Worm (Caenorhabditis elegans) whole organism, L2 larva: ENCODE measurements around the gene Y54E2A.10.

Experiments used
- aly-2 ChIP-seq: fragments of 150-350 bp; optimal IDR thresholded peaks from 2 replicates; lab custom pipeline; 2014; ENCODE audit warnings: missing biosample characterization, missing genetic modification characterization
- lin-11 ChIP-seq: fragments of 150-350 bp; sonication (generic microtip); optimal IDR thresholded peaks from 2 replicates; lab custom pipeline; 2014; ENCODE audit warnings: missing biosample characterization, missing genetic modification characterization, inconsistent platforms, mixed read lengths
- nhr-12 ChIP-seq: fragments of 150-350 bp; optimal IDR thresholded peaks from 2 replicates; lab custom pipeline; 2014; ENCODE audit warnings: missing biosample characterization, missing genetic modification characterization
- sem-4 ChIP-seq: fragments of 150-350 bp; optimal IDR thresholded peaks from 2 replicates; lab custom pipeline; 2014; ENCODE audit warnings: missing biosample characterization, missing genetic modification reagents, missing genetic modification characterization

DNA sequence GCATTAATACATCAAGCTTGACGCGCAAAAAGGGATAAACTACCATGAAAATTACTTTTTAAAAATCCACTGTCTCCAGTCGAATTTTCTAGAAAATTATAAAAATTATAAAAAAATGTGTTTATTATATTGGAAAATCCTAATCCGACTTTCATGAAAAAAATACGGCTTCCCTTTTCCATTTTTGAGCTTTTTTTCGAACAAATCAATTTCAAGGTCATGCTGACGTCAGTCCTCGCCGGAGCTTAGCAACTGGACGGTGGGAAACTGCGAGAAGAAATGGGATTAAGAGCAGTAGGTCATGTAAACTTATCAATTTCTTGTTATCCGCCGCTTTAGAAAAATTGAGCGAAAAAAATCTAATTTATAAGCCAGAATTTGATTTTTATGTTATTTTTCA is 45.7 kb upstream of the Y54E2A.10 start:
- TF ChIP-seq nhr-12 (tag; lab: Kevin White, UChicago): no peak
- no peak for TF ChIP-seq aly-2
- no peak for TF ChIP-seq lin-11 (tag; lab: Kevin White, UChicago)
- TF ChIP-seq sem-4 (tag; lab: Kevin White, UChicago): no peak
